Fruit fly (Drosophila melanogaster) whole organism, embryonic: ENCODE data around the gene CG31525.
A peak's percentile ranks its signal among the peaks of the same experiment; 100 is the strongest.

ENCODE experiments used
- Aef1 ChIP-seq: fragments of 200-800 bp; sonication (Bioruptor generic); IDR thresholded peaks from 3 replicates; pipeline ENCODE4 v1.3.6; 2022; ENCODE audit warnings: missing biosample characterization, missing genetic modification characterization
- Atf3 ChIP-seq: fragments of 200-800 bp; sonication (Bioruptor generic); optimal IDR thresholded peaks from 3 replicates; lab custom pipeline; 2016; ENCODE audit warnings: missing biosample characterization, missing genetic modification characterization
- CG10462 ChIP-seq: fragments of 200-800 bp; sonication (Bioruptor generic); optimal IDR thresholded peaks from 2 replicates; lab custom pipeline; 2016; ENCODE audit warnings: missing biosample characterization, missing genetic modification characterization
- CG11723 ChIP-seq: fragments of 200-800 bp; sonication (Bioruptor generic); optimal IDR thresholded peaks from 2 replicates; lab custom pipeline; 2017; ENCODE audit warnings: missing biosample characterization, mild to moderate bottlenecking, missing genetic modification characterization
- CG1233 ChIP-seq: fragments of 200-800 bp; sonication (Bioruptor generic); optimal IDR thresholded peaks from 4 replicates; lab custom pipeline; 2018; ENCODE audit warnings: missing biosample characterization, mild to moderate bottlenecking, missing genetic modification characterization
- CG14441 ChIP-seq: fragments of 200-800 bp; sonication (Bioruptor generic); IDR thresholded peaks from 2 replicates; pipeline ENCODE4 v1.3.6; 2022; ENCODE audit warnings: missing biosample characterization, missing genetic modification characterization
- CG17186 ChIP-seq: fragments of 200-800 bp; sonication (Bioruptor generic); optimal IDR thresholded peaks from 3 replicates; lab custom pipeline; 2017; ENCODE audit warnings: missing biosample characterization, missing genetic modification reagents, missing genetic modification characterization
- CG17385 ChIP-seq: fragments of 200-800 bp; sonication (Bioruptor generic); optimal IDR thresholded peaks from 3 replicates; lab custom pipeline; 2018; ENCODE audit warnings: missing biosample characterization, mild to moderate bottlenecking, missing genetic modification characterization
- CG17829 ChIP-seq: fragments of 200-800 bp; optimal IDR thresholded peaks from 2 replicates; lab custom pipeline; 2019; ENCODE audit warnings: missing biosample characterization, mild to moderate bottlenecking, missing genetic modification characterization, moderate library complexity
- CG30020 ChIP-seq: fragments of 200-800 bp; optimal IDR thresholded peaks from 2 replicates; lab custom pipeline; 2019; ENCODE audit warnings: missing biosample characterization, mild to moderate bottlenecking, missing genetic modification characterization, moderate library complexity
- CG43689 ChIP-seq: fragments of 200-800 bp; sonication (Bioruptor generic); IDR thresholded peaks from 2 replicates; pipeline ENCODE4 v1.3.6; 2022; ENCODE audit warnings: missing biosample characterization, missing genetic modification characterization
- CG4730 ChIP-seq: fragments of 200-800 bp; sonication (Bioruptor generic); IDR thresholded peaks from 2 replicates; pipeline ENCODE4 v1.3.6; 2022; ENCODE audit warnings: missing biosample characterization, missing genetic modification characterization
- CG4820 ChIP-seq: fragments of 200-800 bp; sonication (Bioruptor generic); optimal IDR thresholded peaks from 3 replicates; lab custom pipeline; 2016; ENCODE audit warnings: missing biosample characterization, missing genetic modification characterization
- CG6254 ChIP-seq: fragments of 200-800 bp; sonication (Bioruptor generic); optimal IDR thresholded peaks from 3 replicates; lab custom pipeline; 2017; ENCODE audit warnings: mild to moderate bottlenecking, missing biosample characterization, missing genetic modification reagents, missing genetic modification characterization
- CG6654 ChIP-seq: fragments of 200-800 bp; sonication (Bioruptor generic); optimal IDR thresholded peaks from 2 replicates; lab custom pipeline; 2017; ENCODE audit warnings: missing biosample characterization, mild to moderate bottlenecking, missing genetic modification characterization
- CG6791 ChIP-seq: fragments of 200-800 bp; sonication (Bioruptor generic); IDR thresholded peaks from 3 replicates; pipeline ENCODE4 v1.3.6; 2022; ENCODE audit warnings: missing biosample characterization, missing genetic modification characterization; ENCODE audit not compliant: partially characterized antibody
- CG9797 ChIP-seq: fragments of 200-800 bp; sonication (Bioruptor generic); optimal IDR thresholded peaks from 3 replicates; lab custom pipeline; 2018; ENCODE audit warnings: missing biosample characterization, mild to moderate bottlenecking, missing genetic modification characterization
- CG9817 ChIP-seq: fragments of 200-800 bp; sonication (Bioruptor generic); optimal IDR thresholded peaks from 2 replicates; lab custom pipeline; 2018; ENCODE audit warnings: missing biosample characterization, mild to moderate bottlenecking, missing genetic modification characterization, moderate library complexity
- Camta ChIP-seq: fragments of 200-800 bp; sonication (Bioruptor generic); optimal IDR thresholded peaks from 2 replicates; lab custom pipeline; 2016; ENCODE audit warnings: missing biosample characterization, missing genetic modification characterization
- Dad ChIP-seq: fragments of 200-800 bp; sonication (Bioruptor generic); optimal IDR thresholded peaks from 3 replicates; lab custom pipeline; 2016; ENCODE audit warnings: missing biosample characterization, missing genetic modification characterization
- Dbx ChIP-seq: fragments of 200-800 bp; sonication (Bioruptor generic); IDR thresholded peaks from 3 replicates; pipeline ENCODE4 v1.3.6; 2022; ENCODE audit warnings: missing biosample characterization, missing genetic modification characterization
- Dref ChIP-seq: fragments of 200-800 bp; sonication (Bioruptor generic); IDR thresholded peaks from 2 replicates; pipeline ENCODE4 v1.3.6; 2022; ENCODE audit warnings: missing biosample characterization, missing genetic modification characterization
- Elba2 ChIP-seq: fragments of 200-800 bp; sonication (Bioruptor generic); optimal IDR thresholded peaks from 3 replicates; lab custom pipeline; 2016; ENCODE audit warnings: missing biosample characterization, missing genetic modification characterization
- Gug ChIP-seq: fragments of 200-800 bp; sonication (Bioruptor generic); IDR thresholded peaks from 4 replicates; pipeline ENCODE4 v1.3.6; 2022; ENCODE audit warnings: missing biosample characterization, missing genetic modification characterization
- Hmr ChIP-seq: fragments of 200-800 bp; sonication (Bioruptor generic); optimal IDR thresholded peaks from 3 replicates; lab custom pipeline; 2017; ENCODE audit warnings: mild to moderate bottlenecking, missing biosample characterization, missing genetic modification reagents, missing genetic modification characterization
- Kr ChIP-seq: fragments of 200-800 bp; sonication (Bioruptor generic); optimal IDR thresholded peaks from 2 replicates; lab custom pipeline; 2017; ENCODE audit warnings: missing biosample characterization, mild to moderate bottlenecking, missing genetic modification characterization
- NC2β ChIP-seq: fragments of 200-800 bp; sonication (Bioruptor generic); optimal IDR thresholded peaks from 2 replicates; lab custom pipeline; 2016; ENCODE audit warnings: missing biosample characterization, missing genetic modification characterization
- NK7.1 ChIP-seq: fragments of 200-800 bp; sonication (Bioruptor generic); optimal IDR thresholded peaks from 3 replicates; lab custom pipeline; 2016; ENCODE audit warnings: missing biosample characterization, missing genetic modification characterization
- Ptx1 ChIP-seq: fragments of 200-800 bp; sonication (Bioruptor generic); IDR thresholded peaks from 2 replicates; pipeline ENCODE4 v1.3.6; 2022; ENCODE audit warnings: missing biosample characterization, missing genetic modification characterization
- Rx ChIP-seq: fragments of 200-800 bp; sonication (Bioruptor generic); IDR thresholded peaks from 2 replicates; pipeline ENCODE4 v1.3.6; 2022; ENCODE audit warnings: missing biosample characterization, missing genetic modification characterization
- YL-1 ChIP-seq: fragments of 200-800 bp; sonication (Bioruptor generic); optimal IDR thresholded peaks from 3 replicates; lab custom pipeline; 2017; ENCODE audit warnings: missing biosample characterization, mild to moderate bottlenecking, missing genetic modification characterization
- ab ChIP-seq: fragments of 200-800 bp; sonication (Bioruptor generic); optimal IDR thresholded peaks from 2 replicates; lab custom pipeline; 2016; ENCODE audit warnings: missing biosample characterization, missing genetic modification characterization
- aop ChIP-seq: fragments of 200-800 bp; sonication (Bioruptor generic); IDR thresholded peaks from 2 replicates; pipeline ENCODE4 v1.3.6; 2022; ENCODE audit warnings: missing biosample characterization, missing genetic modification characterization
- dan ChIP-seq: fragments of 200-800 bp; sonication (Bioruptor generic); IDR thresholded peaks from 2 replicates; pipeline ENCODE4 v1.3.6; 2022; ENCODE audit warnings: missing biosample characterization, missing genetic modification characterization
- danr ChIP-seq: fragments of 200-800 bp; sonication (Bioruptor generic); IDR thresholded peaks from 2 replicates; pipeline ENCODE4 v1.3.6; 2022; ENCODE audit warnings: missing biosample characterization, missing genetic modification characterization
- ems ChIP-seq: fragments of 200-800 bp; sonication (Bioruptor generic); optimal IDR thresholded peaks from 3 replicates; lab custom pipeline; 2016; ENCODE audit warnings: missing biosample characterization, missing genetic modification characterization
- fd96Cb ChIP-seq: fragments of 200-800 bp; sonication (Bioruptor generic); optimal IDR thresholded peaks from 2 replicates; lab custom pipeline; 2018; ENCODE audit warnings: missing biosample characterization, mild to moderate bottlenecking, missing genetic modification characterization, moderate library complexity
- klu ChIP-seq: fragments of 200-800 bp; sonication (Bioruptor generic); IDR thresholded peaks from 2 replicates; pipeline ENCODE4 v1.3.6; 2022; ENCODE audit warnings: missing biosample characterization, missing genetic modification characterization
- knrl ChIP-seq: fragments of 200-800 bp; sonication (Bioruptor generic); IDR thresholded peaks from 3 replicates; pipeline ENCODE4 v1.3.6; 2022; ENCODE audit warnings: missing biosample characterization, missing genetic modification characterization; ENCODE audit not compliant: partially characterized antibody
- lov ChIP-seq, 2 experiments: fragments of 200-800 bp in 1 of 2; fragments of >200 bp in 1 of 2; sonication (Bioruptor generic) in 1 of 2; IDR thresholded peaks in 1 of 2; optimal IDR thresholded peaks in 1 of 2; 2 replicates in 1 of 2; 3 replicates in 1 of 2; pipeline versions ENCODE4 v1.3.6 to Lab custom; 2017 to 2022; ENCODE audit warnings: missing biosample characterization in 1 of 2, missing genetic modification characterization in 1 of 2
- sc ChIP-seq, 3 experiments: fragments of >200 bp in 2 of 3; fragments of 200-800 bp in 1 of 3; sonication (Bioruptor generic) in 1 of 3; optimal IDR thresholded peaks; 2 replicates in 2 of 3; 3 replicates in 1 of 3; lab custom pipeline; 2017; ENCODE audit warnings: mild to moderate bottlenecking in 1 of 3, missing biosample characterization in 1 of 3, missing genetic modification characterization in 1 of 3, missing genetic modification reagents in 1 of 3
- sima ChIP-seq: fragments of 200-800 bp; sonication (Bioruptor generic); optimal IDR thresholded peaks from 2 replicates; lab custom pipeline; 2016; ENCODE audit warnings: missing biosample characterization, missing genetic modification characterization
- stwl ChIP-seq: fragments of 200-800 bp; sonication (Bioruptor generic); optimal IDR thresholded peaks from 3 replicates; lab custom pipeline; 2018; ENCODE audit warnings: missing biosample characterization, mild to moderate bottlenecking, missing genetic modification characterization, moderate library complexity
- unpg ChIP-seq: fragments of 200-800 bp; sonication (Bioruptor generic); optimal IDR thresholded peaks from 3 replicates; lab custom pipeline; 2018; ENCODE audit warnings: missing biosample characterization, mild to moderate bottlenecking, missing genetic modification characterization, moderate library complexity
- vnd ChIP-seq: fragments of 200-800 bp; sonication (Bioruptor generic); IDR thresholded peaks from 3 replicates; pipeline ENCODE4 v1.3.6; 2022; ENCODE audit warnings: missing biosample characterization, missing genetic modification characterization; ENCODE audit not compliant: partially characterized antibody
- wdn ChIP-seq: fragments of 200-800 bp; sonication (Bioruptor generic); IDR thresholded peaks from 2 replicates; pipeline ENCODE4 v1.3.6; 2022; ENCODE audit warnings: missing biosample characterization, missing genetic modification characterization

The CG31525 gene

DNA sequence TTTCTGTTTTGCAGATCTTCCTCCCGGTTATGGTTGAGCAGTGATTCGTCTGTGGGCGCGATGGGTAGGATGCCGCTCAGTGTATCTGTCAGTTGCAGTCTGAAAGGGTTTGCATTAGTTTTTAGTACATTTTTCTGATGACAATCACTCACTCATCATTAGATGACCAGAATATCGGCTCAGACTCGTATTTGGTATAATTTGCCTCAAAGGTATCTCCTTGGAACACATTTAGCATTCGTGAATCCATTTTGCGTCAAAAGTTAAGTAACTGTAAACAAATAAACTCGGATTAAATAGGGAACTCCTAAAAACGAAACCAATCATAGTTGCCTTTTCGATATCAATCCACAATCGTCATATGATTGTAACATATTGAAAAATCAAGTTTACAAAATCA is at the start of gene CG31525:
TSS of gene CG31525 (plus strand) at position 301 of the 400 bp plus-strand sequence.
- TF ChIP-seq danr (GFP tag; lab: Robert Waterston, UW) (no peak), knrl (no peak), NC2β (no peak), CG17186 (GFP tag; lab: Kevin White, UChicago) (no peak), Atf3 (GFP tag; lab: Kevin White, UChicago) (no peak), wdn (GFP tag; lab: Robert Waterston, UW) (no peak)

dm6 chr3R:4378363-4379354 is 48.2 kb upstream of the CG31525 start, which contains the start of gene Sfxn1-3:
Gene Sfxn1-3 (plus strand): TSS chr3R:4378600.
- TF ChIP-seq klu (GFP tag; lab: Robert Waterston, UW) (no peak), CG4820 (GFP tag; lab: Kevin White, UChicago) (no peak), aop (no peak), Kr (GFP tag; lab: Kevin White, UChicago) (no peak), Camta (no peak), dan (GFP tag; lab: Robert Waterston, UW) (no peak), Dbx (GFP tag; lab: Robert Waterston, UW) (peak; percentile 57; the same call in 1 of the 3 replicates), CG43689 (GFP tag; lab: Robert Waterston, UW) (no peak), CG17186 (GFP tag; lab: Kevin White, UChicago) (no peak), CG30020 (no peak), Rx (GFP tag; lab: Robert Waterston, UW) (no peak), Aef1 (GFP tag; lab: Robert Waterston, UW) (no peak), lov (optimal IDR thresholded peaks at IDR 0.05; lab: Kevin White, UChicago) (no peak), lov (GFP tag; IDR thresholded peaks at IDR 0.05; lab: Robert Waterston, UW) (0 out of 3 replicates have a peak, but pooled peaks have one; percentile 45), CG9817 (tag; lab: Kevin White, UChicago) (no peak), vnd (GFP tag; lab: Robert Waterston, UW) (no peak), CG17385 (GFP tag; lab: Kevin White, UChicago) (peak; percentile 60), CG10462 (GFP tag; lab: Kevin White, UChicago) (peak; percentile 11), CG9797 (GFP tag; lab: Kevin White, UChicago) (no peak), CG1233 (peak; percentile 23), sc (optimal IDR thresholded peaks at IDR 0.05; lab: Kevin White, UChicago) (no peak), sc (GFP tag; optimal IDR thresholded peaks at IDR 0.05; lab: Kevin White, UChicago) (no peak), ems (GFP tag; lab: Kevin White, UChicago) (peak; percentile 10), CG17829 (tag; lab: Kevin White, UChicago) (peak; percentile 9), Ptx1 (GFP tag; lab: Robert Waterston, UW) (peak; percentile 24; the same call in 1 of the 2 replicates), Gug (GFP tag; lab: Robert Waterston, UW) (0 out of 4 replicates have a peak, but pooled peaks have one; percentile 36), NK7.1 (GFP tag; lab: Kevin White, UChicago) (no peak), fd96Cb (tag; lab: Kevin White, UChicago) (no peak), CG14441 (no peak), Dref (GFP tag; lab: Robert Waterston, UW) (no peak), YL-1 (peak; percentile 16), sima (no peak), stwl (tag; lab: Kevin White, UChicago) (no peak), CG11723 (GFP tag; lab: Kevin White, UChicago) (peak; percentile 12), CG6791 (GFP tag; lab: Robert Waterston, UW) (peak; percentile 62; the same call in 1 of the 3 replicates), ab (GFP tag; lab: Kevin White, UChicago) (peak; percentile 26), unpg (GFP tag; lab: Kevin White, UChicago) (peak; percentile 27), CG6654 (GFP tag; lab: Kevin White, UChicago) (no peak), CG6254 (GFP tag; lab: Kevin White, UChicago) (no peak), Elba2 (GFP tag; lab: Kevin White, UChicago) (no peak), Dad (peak; percentile 10), CG4730 (GFP tag; lab: Robert Waterston, UW) (no peak), Hmr (GFP tag; lab: Kevin White, UChicago) (peak; percentile 78)
